Worm (Caenorhabditis elegans) whole organism, L4 larva: ENCODE results near the gene mgrn-1.

ENCODE experiments used
- aha-1 ChIP-seq: fragments of 150-350 bp; peaks from one replicate; lab custom pipeline; 2014; ENCODE audit warnings: missing biosample characterization, missing genetic modification characterization
- ama-1 ChIP-seq: fragments of 150-350 bp; optimal IDR thresholded peaks from 2 replicates; lab custom pipeline; 2014; ENCODE audit warnings: inconsistent platforms, mixed read lengths
- lsy-2 ChIP-seq, 2 experiments: fragments of 150-350 bp in 1 of 2; sonication (generic microtip) in 1 of 2; optimal IDR thresholded peaks; 2 replicates each; lab custom pipeline; 2014 to 2017; ENCODE audit warnings: missing biosample characterization in 2 of 2, missing genetic modification characterization in 2 of 2
- skn-1 ChIP-seq: fragments of 150-350 bp; optimal IDR thresholded peaks from 2 replicates; lab custom pipeline; 2014; ENCODE audit warnings: missing biosample characterization, missing genetic modification characterization
- unc-39 ChIP-seq: sonication (generic microtip); optimal IDR thresholded peaks from 2 replicates; lab custom pipeline; 2017; ENCODE audit warnings: missing biosample characterization, missing genetic modification characterization

DNA sequence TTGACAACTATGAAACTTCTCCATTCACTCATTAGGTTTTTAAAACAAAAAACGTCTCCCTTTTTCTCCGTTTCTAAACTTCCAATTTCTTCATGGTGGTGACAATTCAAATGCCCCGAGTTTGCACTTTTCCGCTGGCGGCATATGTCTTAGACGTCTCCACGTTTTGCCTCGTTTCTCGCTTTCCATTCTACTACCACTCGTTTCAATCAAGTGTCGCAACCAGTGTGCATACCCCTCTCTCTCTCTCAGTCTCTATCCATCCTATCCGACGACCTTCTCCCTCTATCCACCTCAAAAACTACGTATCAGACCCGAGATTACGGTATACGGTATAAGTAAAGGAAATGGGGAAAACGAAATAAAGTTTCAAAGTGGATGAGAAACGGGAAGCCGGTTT is 22.7 kb upstream of the mgrn-1 start:
- no peak for TF ChIP-seq lsy-2 (tag; optimal IDR thresholded peaks at IDR 0.05; lab: Kevin White, UChicago)
- TF ChIP-seq skn-1 (tag; lab: Kevin White, UChicago) = no peak
- no peak for TF ChIP-seq aha-1 (tag; lab: Kevin White, UChicago)
- TF ChIP-seq unc-39 = no peak
- no peak for TF ChIP-seq ama-1 (lab: Kevin White, UChicago)
